Fruit fly (Drosophila melanogaster) whole organism, adult: ENCODE measurements around the gene grsm.

Experiments used
- CG11617 ChIP-seq: fragments of 200-800 bp; sonication (Bioruptor generic); optimal IDR thresholded peaks from 2 replicates; lab custom pipeline; 2017; ENCODE audit warnings: mild to moderate bottlenecking, missing biosample characterization, missing genetic modification reagents, missing genetic modification characterization
- CG12768 ChIP-seq: fragments of 200-800 bp; sonication (Bioruptor generic); optimal IDR thresholded peaks from 2 replicates; lab custom pipeline; 2017; ENCODE audit warnings: missing biosample characterization, missing genetic modification characterization, mild to moderate bottlenecking, moderate library complexity, missing genetic modification reagents
- CG14711 ChIP-seq: fragments of 200-800 bp; sonication (Bioruptor generic); optimal IDR thresholded peaks from 2 replicates; lab custom pipeline; 2018; ENCODE audit warnings: missing biosample characterization, mild to moderate bottlenecking, missing genetic modification characterization, moderate library complexity
- CG1620 ChIP-seq: fragments of 200-800 bp; sonication (Bioruptor generic); optimal IDR thresholded peaks from 2 replicates; lab custom pipeline; 2016; ENCODE audit warnings: missing biosample characterization, missing genetic modification characterization
- CG33017 ChIP-seq: fragments of 200-800 bp; sonication (Bioruptor generic); optimal IDR thresholded peaks from 2 replicates; lab custom pipeline; 2018; ENCODE audit warnings: missing biosample characterization, mild to moderate bottlenecking, missing genetic modification characterization, moderate library complexity
- CG5204 ChIP-seq: fragments of 200-800 bp; sonication (Bioruptor generic); optimal IDR thresholded peaks from 2 replicates; lab custom pipeline; 2016; ENCODE audit warnings: missing biosample characterization, missing genetic modification characterization
- CG7045 ChIP-seq: fragments of 200-800 bp; sonication (Bioruptor generic); optimal IDR thresholded peaks from 2 replicates; lab custom pipeline; 2017; ENCODE audit warnings: missing biosample characterization, mild to moderate bottlenecking, missing genetic modification characterization
- CG7101 ChIP-seq: fragments of 200-800 bp; sonication (Bioruptor generic); optimal IDR thresholded peaks from 2 replicates; lab custom pipeline; 2018; ENCODE audit warnings: missing biosample characterization, mild to moderate bottlenecking, missing genetic modification characterization, moderate library complexity
- Clk ChIP-seq: fragments of 200-800 bp; sonication (Bioruptor generic); optimal IDR thresholded peaks from 2 replicates; lab custom pipeline; 2017; ENCODE audit warnings: missing biosample characterization, missing genetic modification characterization
- Crg-1 ChIP-seq: fragments of 200-800 bp; sonication (Bioruptor generic); optimal IDR thresholded peaks from 2 replicates; lab custom pipeline; 2016; ENCODE audit warnings: missing biosample characterization, missing genetic modification characterization
- Hr96 ChIP-seq: fragments of 200-800 bp; sonication (Bioruptor generic); optimal IDR thresholded peaks from 2 replicates; lab custom pipeline; 2016; ENCODE audit warnings: missing biosample characterization, missing genetic modification characterization
- Mnt ChIP-seq: fragments of 200-800 bp; sonication (Bioruptor generic); optimal IDR thresholded peaks from 2 replicates; lab custom pipeline; 2016; ENCODE audit warnings: missing biosample characterization, mild to moderate bottlenecking, missing genetic modification characterization
- bab1 ChIP-seq: fragments of 200-800 bp; sonication (Bioruptor generic); optimal IDR thresholded peaks from 3 replicates; lab custom pipeline; 2019; ENCODE audit warnings: missing biosample characterization, mild to moderate bottlenecking, missing genetic modification characterization, moderate library complexity
- cic ChIP-seq: fragments of 200-800 bp; sonication (Bioruptor generic); optimal IDR thresholded peaks from 2 replicates; lab custom pipeline; 2017; ENCODE audit warnings: missing biosample characterization, mild to moderate bottlenecking, missing genetic modification characterization, moderate library complexity
- cnc ChIP-seq, 2 experiments: fragments of >200 bp; optimal IDR thresholded peaks; 2 replicates each; lab custom pipeline; 2017
- kay ChIP-seq: fragments of 200-800 bp; sonication (Bioruptor generic); peaks from one replicate; lab custom pipeline; 2016; ENCODE audit warnings: missing biosample characterization, missing genetic modification characterization, borderline replicate concordance
- ovo ChIP-seq: fragments of 200-800 bp; sonication (Bioruptor generic); optimal IDR thresholded peaks from 2 replicates; lab custom pipeline; 2016; ENCODE audit warnings: missing biosample characterization, missing genetic modification characterization
- pad ChIP-seq: fragments of 200-800 bp; sonication (Bioruptor generic); optimal IDR thresholded peaks from 3 replicates; lab custom pipeline; 2017; ENCODE audit warnings: missing biosample characterization, missing genetic modification characterization, mild to moderate bottlenecking, moderate library complexity, missing genetic modification reagents
- tj ChIP-seq: fragments of 200-800 bp; sonication (Bioruptor generic); optimal IDR thresholded peaks from 3 replicates; lab custom pipeline; 2017; ENCODE audit warnings: missing biosample characterization, mild to moderate bottlenecking, missing genetic modification characterization, moderate library complexity
- toe ChIP-seq: fragments of 200-800 bp; sonication (Bioruptor generic); optimal IDR thresholded peaks from 2 replicates; lab custom pipeline; 2016; ENCODE audit warnings: missing biosample characterization, missing genetic modification characterization

Gene grsm

dm6 chr3R:12977371-12978050, 10.0 kb upstream of the grsm start, which contains the start of the genes CG7381 and CG7091:
Gene CG7381, minus strand, starts transcription at chr3R:12977471.
Gene CG7091, plus strand, starts transcription at chr3R:12978000.
- TF ChIP-seq bab1 = peak; percentile 0
- peak; percentile 70 for TF ChIP-seq pad
- TF ChIP-seq cnc (optimal IDR thresholded peaks at IDR 0.05; lab: Kevin White, UChicago) = no peak
- peak; percentile 48 for TF ChIP-seq kay

- TF ChIP-seq CG11617 (GFP tag; lab: Kevin White, UChicago) = no peak
- TF ChIP-seq CG33017 = no peak
- no peak for TF ChIP-seq Mnt (GFP tag; lab: Kevin White, UChicago)
- no peak for TF ChIP-seq toe (GFP tag; lab: Kevin White, UChicago)
- no peak for TF ChIP-seq kay
- no peak for TF ChIP-seq CG5204
Measured at dm6 chr3R:12975223-12975622, 7.7 kb upstream of the grsm start.

dm6 chr3R:12974447-12974846, 6.9 kb upstream of the grsm start:
- TF ChIP-seq cic (no peak), CG33017 (peak; percentile 5)

dm6 chr3R:12972106-12972505, 4.6 kb upstream of the grsm start:
- TF ChIP-seq Hr96 (GFP tag; lab: Kevin White, UChicago) = no peak
- no peak for TF ChIP-seq pad
- TF ChIP-seq Mnt (GFP tag; lab: Kevin White, UChicago) = peak; percentile 13
- TF ChIP-seq toe (GFP tag; lab: Kevin White, UChicago) = no peak
- no peak for TF ChIP-seq CG12768 (GFP tag; lab: Kevin White, UChicago)
- no peak for TF ChIP-seq ovo (GFP tag; lab: Kevin White, UChicago)
- TF ChIP-seq Crg-1 (GFP tag; lab: Kevin White, UChicago) = no peak
- no peak for TF ChIP-seq kay

dm6 chr3R:12964043-12964442, 3.5 kb downstream of the grsm start:
- TF ChIP-seq toe (GFP tag; lab: Kevin White, UChicago) (no peak), Mnt (GFP tag; lab: Kevin White, UChicago) (no peak), CG33017 (no peak), Crg-1 (GFP tag; lab: Kevin White, UChicago) (no peak), pad (no peak), tj (no peak), Hr96 (GFP tag; lab: Kevin White, UChicago) (no peak), CG1620 (no peak), ovo (GFP tag; lab: Kevin White, UChicago) (no peak), CG11617 (GFP tag; lab: Kevin White, UChicago) (no peak), CG12768 (GFP tag; lab: Kevin White, UChicago) (no peak), kay (no peak), cic (no peak), CG7045 (no peak), bab1 (no peak)

- no peak for TF ChIP-seq CG1620
Measured at dm6 chr3R:12963491-12963890, 4.0 kb downstream of the grsm start, which contains the start of gene Cyp304a1. Gene Cyp304a1, plus strand, starts transcription at chr3R:12963791.

dm6 chr3R:12962612-12963011, 4.9 kb downstream of the grsm start:
- TF ChIP-seq ovo (GFP tag; lab: Kevin White, UChicago) = no peak
- no peak for TF ChIP-seq CG1620
- TF ChIP-seq cic = no peak
- TF ChIP-seq Crg-1 (GFP tag; lab: Kevin White, UChicago) = no peak
- TF ChIP-seq CG12768 (GFP tag; lab: Kevin White, UChicago) = no peak
- TF ChIP-seq CG7045 = no peak
- TF ChIP-seq CG7101 (tag; lab: Kevin White, UChicago) = no peak
- TF ChIP-seq Hr96 (GFP tag; lab: Kevin White, UChicago) = no peak
- TF ChIP-seq tj = no peak
- no peak for TF ChIP-seq kay
- TF ChIP-seq CG33017 = no peak
- TF ChIP-seq Mnt (GFP tag; lab: Kevin White, UChicago) = no peak
- TF ChIP-seq CG5204 = no peak
- TF ChIP-seq Clk (GFP tag; lab: Kevin White, UChicago) = no peak
- no peak for TF ChIP-seq cnc (optimal IDR thresholded peaks at IDR 0.05; lab: Kevin White, UChicago)
- TF ChIP-seq bab1 = no peak
- no peak for TF ChIP-seq toe (GFP tag; lab: Kevin White, UChicago)

dm6 chr3R:12960929-12961855, 6.3 kb downstream of the grsm start, which contains the start of gene Spc25:
Gene Spc25, plus strand, starts transcription at chr3R:12961745.
- TF ChIP-seq CG7101 (tag; lab: Kevin White, UChicago) (peak; percentile 20), bab1 (peak; percentile 54), CG7045 (no peak), tj (peak; percentile 64), CG5204 (peak; percentile 27), kay (no peak), toe (GFP tag; lab: Kevin White, UChicago) (peak; percentile 38), CG11617 (GFP tag; lab: Kevin White, UChicago) (no peak), Hr96 (GFP tag; lab: Kevin White, UChicago) (peak; percentile 29), Crg-1 (GFP tag; lab: Kevin White, UChicago) (peak; percentile 5), CG1620 (peak; percentile 53), Mnt (GFP tag; lab: Kevin White, UChicago) (peak; percentile 18), CG12768 (GFP tag; lab: Kevin White, UChicago) (no peak), ovo (GFP tag; lab: Kevin White, UChicago) (no peak), pad (no peak), cic (no peak), CG14711 (peak; percentile 63), Clk (GFP tag; lab: Kevin White, UChicago) (no peak), CG33017 (no peak)
